Worm (Caenorhabditis elegans) whole organism, midembryonic: Measurements from ENCODE around the gene F13C5.1.

Source experiments
- T22C8.4 ChIP-seq: fragments of 200-800 bp; sonication (Bioruptor generic); IDR thresholded peaks from 2 replicates; pipeline ENCODE4 v1.3.6; 2022; ENCODE audit warnings: missing genetic modification characterization, missing compliant biosample characterization
- cog-1 ChIP-seq: sonication (generic microtip); optimal IDR thresholded peaks from 2 replicates; lab custom pipeline; 2016; ENCODE audit warnings: missing genetic modification characterization, missing compliant biosample characterization
- flt-1 ChIP-seq: fragments of 200-800 bp; sonication (Bioruptor generic); IDR thresholded peaks from 2 replicates; pipeline ENCODE4 v1.3.6; 2022; ENCODE audit warnings: missing genetic modification characterization, missing compliant biosample characterization
- klf-2 ChIP-seq: fragments of 200-800 bp; sonication (Bioruptor generic); conservative IDR thresholded peaks from 2 replicates; pipeline ENCODE4 v1.3.6; 2022; ENCODE audit warnings: missing genetic modification reagents, missing genetic modification characterization, missing compliant biosample characterization
- med-1 ChIP-seq: sonication (generic microtip); optimal IDR thresholded peaks from 2 replicates; lab custom pipeline; 2017; ENCODE audit warnings: missing genetic modification characterization, mild to moderate bottlenecking, missing compliant biosample characterization, antibody characterized with exemption, missing genetic modification reagents; ENCODE audit not compliant: insufficient read depth
- ref-1 ChIP-seq: fragments of 200-800 bp; sonication (Bioruptor generic); conservative IDR thresholded peaks from 2 replicates; pipeline ENCODE4 v1.3.6; 2022; ENCODE audit warnings: missing genetic modification reagents, missing genetic modification characterization, missing compliant biosample characterization
- tab-1 ChIP-seq: fragments of 200-800 bp; sonication (Bioruptor generic); IDR thresholded peaks from 2 replicates; pipeline ENCODE4 v1.3.6; 2022; ENCODE audit warnings: missing genetic modification characterization, missing compliant biosample characterization
- ztf-23 ChIP-seq: fragments of 200-800 bp; sonication (Bioruptor generic); IDR thresholded peaks from 2 replicates; pipeline ENCODE4 v1.3.6; 2022; ENCODE audit warnings: missing genetic modification reagents, missing genetic modification characterization, missing compliant biosample characterization
- ztf-29 ChIP-seq: fragments of 200-800 bp; sonication (Bioruptor generic); IDR thresholded peaks from 2 replicates; pipeline ENCODE4 v1.3.6; 2022; ENCODE audit warnings: missing genetic modification reagents, missing genetic modification characterization, missing compliant biosample characterization

Gene F13C5.1

DNA sequence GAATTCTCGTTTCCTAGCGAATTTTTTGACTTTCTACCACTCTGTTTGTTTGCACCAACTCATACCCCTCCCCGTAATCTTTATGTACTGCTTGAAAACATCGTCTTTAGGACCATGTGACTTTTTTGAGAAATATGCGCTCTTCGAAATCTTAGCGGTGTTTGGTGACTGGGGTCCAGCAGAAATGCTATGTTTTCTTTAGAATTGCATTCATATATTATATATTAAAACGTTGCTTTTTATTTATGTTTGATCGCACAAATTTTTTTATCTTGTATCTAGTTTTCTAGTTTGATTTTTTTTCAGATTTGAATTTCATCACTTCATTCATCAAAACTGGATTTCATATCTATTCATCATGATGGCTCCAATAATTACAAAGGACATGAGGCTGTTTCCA is at the start of gene F13C5.1:
Gene F13C5.1 (plus strand): TSS at position 301 of the 400 bp plus-strand sequence.
- TF ChIP-seq cog-1 (no peak), ref-1 (GFP tag; lab: Robert Waterston, UW) (no peak), ztf-23 (GFP tag; lab: Robert Waterston, UW) (no peak), med-1 (no peak), ztf-29 (GFP tag; lab: Robert Waterston, UW) (no peak), T22C8.4 (GFP tag; lab: Robert Waterston, UW) (no peak), flt-1 (no peak), tab-1 (GFP tag; lab: Robert Waterston, UW) (no peak), klf-2 (GFP tag; lab: Robert Waterston, UW) (no peak)

ce11 chrX:553420-553819 is 48.5 kb upstream of the F13C5.1 start:
- no peak for TF ChIP-seq cog-1
- TF ChIP-seq med-1, result no peak
- TF ChIP-seq ref-1 (GFP tag; lab: Robert Waterston, UW), result no peak
- no peak for TF ChIP-seq T22C8.4 (GFP tag; lab: Robert Waterston, UW)
- no peak for TF ChIP-seq ztf-23 (GFP tag; lab: Robert Waterston, UW)
- no peak for TF ChIP-seq tab-1 (GFP tag; lab: Robert Waterston, UW)
- no peak for TF ChIP-seq ztf-29 (GFP tag; lab: Robert Waterston, UW)
- no peak for TF ChIP-seq klf-2 (GFP tag; lab: Robert Waterston, UW)
- no peak for TF ChIP-seq flt-1

- TF ChIP-seq flt-1, result no peak
- no peak for TF ChIP-seq ref-1 (GFP tag; lab: Robert Waterston, UW)
- no peak for TF ChIP-seq ztf-29 (GFP tag; lab: Robert Waterston, UW)
- no peak for TF ChIP-seq tab-1 (GFP tag; lab: Robert Waterston, UW)
- no peak for TF ChIP-seq klf-2 (GFP tag; lab: Robert Waterston, UW)
- no peak for TF ChIP-seq med-1
These were observed 48.1 kb upstream of the F13C5.1 start, which contains the start of gene F57C12.6 for ce11 chrX:553875-554274. Gene F57C12.6 (minus strand): TSS chrX:553975.

DNA sequence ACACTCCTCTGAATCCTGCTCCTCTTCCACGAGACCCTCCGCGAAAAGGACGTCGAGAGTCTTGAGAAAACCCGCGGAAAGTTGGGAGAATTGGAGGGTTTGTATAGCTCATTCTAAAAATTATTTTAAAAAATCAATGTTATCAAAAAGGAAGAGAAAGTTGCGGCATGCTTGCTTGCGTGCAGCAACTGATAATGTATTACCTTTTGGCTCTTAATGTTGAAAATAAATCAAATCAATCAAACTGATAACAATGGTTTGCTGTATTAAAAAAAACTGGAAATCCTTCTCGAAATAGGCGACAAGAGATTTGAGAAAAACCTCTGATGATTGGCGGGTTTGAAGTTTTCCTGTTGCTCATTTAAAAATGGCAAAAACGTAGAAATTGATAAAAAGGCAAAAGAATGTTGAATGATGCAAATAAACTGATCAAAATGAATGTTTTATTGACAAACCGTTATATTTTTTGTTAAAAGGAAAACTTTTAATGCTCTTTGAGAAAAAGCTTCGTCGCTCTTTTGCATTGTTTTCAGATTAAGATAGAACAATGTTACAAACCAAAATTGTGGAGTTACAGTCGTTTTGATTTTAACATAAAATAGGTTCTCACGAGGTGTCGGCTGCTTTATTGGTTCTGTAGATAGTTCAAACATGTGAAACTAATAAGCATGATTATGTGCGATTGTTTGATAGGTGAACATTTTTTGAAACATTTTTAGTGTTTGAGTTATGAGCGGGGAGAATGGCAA is 46.7 kb upstream of the F13C5.1 start:
- TF ChIP-seq med-1 (no peak), ztf-29 (GFP tag; lab: Robert Waterston, UW) (no peak), cog-1 (no peak), ref-1 (GFP tag; lab: Robert Waterston, UW) (no peak), klf-2 (GFP tag; lab: Robert Waterston, UW) (no peak), ztf-23 (GFP tag; lab: Robert Waterston, UW) (no peak), flt-1 (no peak), T22C8.4 (GFP tag; lab: Robert Waterston, UW) (no peak), tab-1 (GFP tag; lab: Robert Waterston, UW) (no peak)

ce11 chrX:557195-557594 is 44.8 kb upstream of the F13C5.1 start, which contains the start of gene hlh-19:
Gene hlh-19 (minus strand): TSS chrX:557295.
- TF ChIP-seq klf-2 (GFP tag; lab: Robert Waterston, UW), result no peak
- TF ChIP-seq tab-1 (GFP tag; lab: Robert Waterston, UW), result no peak
- no peak for TF ChIP-seq ztf-23 (GFP tag; lab: Robert Waterston, UW)
- TF ChIP-seq T22C8.4 (GFP tag; lab: Robert Waterston, UW), result no peak
- no peak for TF ChIP-seq flt-1
- no peak for TF ChIP-seq ztf-29 (GFP tag; lab: Robert Waterston, UW)
- no peak for TF ChIP-seq ref-1 (GFP tag; lab: Robert Waterston, UW)
- TF ChIP-seq med-1, result no peak
- TF ChIP-seq cog-1, result no peak

ce11 chrX:557857-558256 is 44.1 kb upstream of the F13C5.1 start, which contains the start of gene nas-38:
Gene nas-38 (plus strand): TSS chrX:558157.
- no peak for TF ChIP-seq ztf-23 (GFP tag; lab: Robert Waterston, UW)
- no peak for TF ChIP-seq cog-1
- no peak for TF ChIP-seq flt-1
- no peak for TF ChIP-seq T22C8.4 (GFP tag; lab: Robert Waterston, UW)
- no peak for TF ChIP-seq ztf-29 (GFP tag; lab: Robert Waterston, UW)
- TF ChIP-seq tab-1 (GFP tag; lab: Robert Waterston, UW), result no peak
- TF ChIP-seq ref-1 (GFP tag; lab: Robert Waterston, UW), result no peak
- no peak for TF ChIP-seq med-1
- no peak for TF ChIP-seq klf-2 (GFP tag; lab: Robert Waterston, UW)

- no peak for TF ChIP-seq tab-1 (GFP tag; lab: Robert Waterston, UW)
- TF ChIP-seq flt-1, result no peak
- no peak for TF ChIP-seq ztf-23 (GFP tag; lab: Robert Waterston, UW)
- no peak for TF ChIP-seq med-1
- no peak for TF ChIP-seq T22C8.4 (GFP tag; lab: Robert Waterston, UW)
- no peak for TF ChIP-seq cog-1
- no peak for TF ChIP-seq klf-2 (GFP tag; lab: Robert Waterston, UW)
- TF ChIP-seq ztf-29 (GFP tag; lab: Robert Waterston, UW), result no peak
These were observed 30.6 kb upstream of the F13C5.1 start for ce11 chrX:571367-571766.

DNA sequence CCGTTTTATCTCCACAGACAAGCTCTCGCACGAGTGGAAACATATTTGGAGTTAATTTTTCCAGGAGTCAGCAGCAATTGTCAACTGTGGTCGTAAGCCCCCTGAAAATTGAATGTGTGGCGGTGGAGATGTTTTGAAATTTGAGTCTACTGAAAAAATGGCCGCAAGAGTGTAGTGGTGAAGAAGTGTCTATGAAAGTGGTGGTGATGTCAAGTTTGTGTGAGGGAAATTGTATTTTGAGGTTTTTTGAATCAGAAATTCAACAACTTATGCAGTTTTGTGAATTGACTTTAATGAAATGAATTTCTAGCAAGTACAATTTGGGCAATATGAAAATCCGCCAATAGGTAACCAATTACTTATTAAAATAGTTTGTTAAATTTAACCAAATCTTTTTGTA is 29.4 kb upstream of the F13C5.1 start, which contains the start of gene mrp-2:
Gene mrp-2 (minus strand): TSS at position 101 of the 400 bp plus-strand sequence.
- TF ChIP-seq med-1 (no peak), flt-1 (no peak), cog-1 (no peak)

ce11 chrX:573270-573669 is 28.7 kb upstream of the F13C5.1 start:
- TF ChIP-seq ztf-29 (GFP tag; lab: Robert Waterston, UW) (no peak), cog-1 (no peak), med-1 (no peak), klf-2 (GFP tag; lab: Robert Waterston, UW) (no peak), ref-1 (GFP tag; lab: Robert Waterston, UW) (no peak), tab-1 (GFP tag; lab: Robert Waterston, UW) (no peak)

DNA sequence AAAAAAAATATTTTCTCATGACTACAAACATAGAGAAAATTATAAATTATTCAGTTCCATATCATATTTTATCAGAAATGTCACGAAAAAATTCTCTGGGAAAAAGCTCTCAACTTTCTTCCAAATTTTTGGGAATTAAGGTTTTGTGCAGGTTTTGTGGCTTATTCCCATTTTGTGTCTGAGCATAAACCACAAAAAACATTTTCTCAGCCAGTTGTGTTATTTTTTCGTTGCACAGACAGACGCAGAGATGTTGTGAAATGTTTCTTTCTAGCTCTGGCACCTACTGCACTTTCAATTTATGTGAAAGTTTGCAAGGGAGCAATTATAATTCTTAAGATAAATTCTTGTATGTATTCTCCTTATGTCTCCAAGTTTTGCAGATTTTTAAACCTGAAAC is 26.9 kb upstream of the F13C5.1 start:
- TF ChIP-seq klf-2 (GFP tag; lab: Robert Waterston, UW) (no peak), med-1 (no peak)
